Worm (Caenorhabditis elegans) whole organism, L4 larva: ENCODE measurements around the gene dsb-3.

Experiments
- F26F4.8 ChIP-seq: fragments of 200-800 bp; sonication (Bioruptor generic); conservative IDR thresholded peaks from 2 replicates; pipeline ENCODE4 v1.3.6; 2022; ENCODE audit warnings: missing genetic modification characterization, missing compliant biosample characterization
- F37D6.2 ChIP-seq: sonication (generic microtip); optimal IDR thresholded peaks from 2 replicates; lab custom pipeline; 2016; ENCODE audit warnings: mild to moderate bottlenecking, missing genetic modification characterization, missing compliant biosample characterization
- R02D3.7 ChIP-seq: fragments of 150-350 bp; sonication (generic microtip); optimal IDR thresholded peaks from 3 replicates; lab custom pipeline; 2014; ENCODE audit warnings: missing biosample characterization, missing genetic modification characterization
- T26A8.4 ChIP-seq: fragments of 200-800 bp; sonication (Bioruptor generic); IDR thresholded peaks from 2 replicates; pipeline ENCODE4 v1.3.6; 2022; ENCODE audit warnings: missing genetic modification characterization, missing compliant biosample characterization
- Y105C5A.15 ChIP-seq: fragments of 200-800 bp; sonication (Bioruptor generic); IDR thresholded peaks from 2 replicates; pipeline ENCODE4 v1.3.6; 2022; ENCODE audit warnings: missing genetic modification characterization, missing compliant biosample characterization
- Y48G9A.11 ChIP-seq: fragments of 200-800 bp; sonication (Bioruptor generic); IDR thresholded peaks from 2 replicates; pipeline ENCODE4 v1.3.6; 2022; ENCODE audit warnings: missing genetic modification reagents, missing genetic modification characterization, missing compliant biosample characterization
- aha-1 ChIP-seq: fragments of 150-350 bp; peaks from one replicate; lab custom pipeline; 2014; ENCODE audit warnings: missing biosample characterization, missing genetic modification characterization
- arid-1 ChIP-seq: fragments of 200-800 bp; sonication (Bioruptor generic); conservative IDR thresholded peaks from 2 replicates; pipeline ENCODE4 v1.3.6; 2022; ENCODE audit warnings: missing genetic modification reagents, missing genetic modification characterization, missing compliant biosample characterization
- attf-4 ChIP-seq: sonication (generic microtip); optimal IDR thresholded peaks from 3 replicates; lab custom pipeline; 2017; ENCODE audit warnings: missing biosample characterization, missing genetic modification characterization
- ceh-44 ChIP-seq: fragments of 200-800 bp; sonication (Bioruptor generic); IDR thresholded peaks from 2 replicates; pipeline ENCODE4 v1.3.6; 2022; ENCODE audit warnings: missing genetic modification reagents, missing genetic modification characterization, missing compliant biosample characterization
- ceh-62 ChIP-seq: sonication (generic microtip); optimal IDR thresholded peaks from 2 replicates; lab custom pipeline; 2017; ENCODE audit warnings: missing biosample characterization, missing genetic modification characterization
- ceh-82 ChIP-seq: sonication (generic microtip); optimal IDR thresholded peaks from 2 replicates; lab custom pipeline; 2017; ENCODE audit warnings: missing biosample characterization, missing genetic modification characterization
- ces-1 ChIP-seq: fragments of 150-350 bp; sonication (generic microtip); optimal IDR thresholded peaks from 4 replicates; lab custom pipeline; 2014; ENCODE audit warnings: missing biosample characterization, missing genetic modification reagents, missing genetic modification characterization
- daf-16 ChIP-seq, 3 experiments: sonication (generic microtip); optimal IDR thresholded peaks; 2 replicates each; lab custom pipeline; 2016 to 2017; ENCODE audit warnings: missing genetic modification characterization in 3 of 3, missing genetic modification reagents in 3 of 3, mild to moderate bottlenecking in 2 of 3, missing compliant biosample characterization in 2 of 3, missing biosample characterization in 1 of 3, moderate library complexity in 1 of 3
- daf-19 ChIP-seq: fragments of 200-800 bp; sonication (Bioruptor generic); conservative IDR thresholded peaks from 2 replicates; pipeline ENCODE4 v1.3.6; 2022; ENCODE audit warnings: missing genetic modification characterization, missing compliant biosample characterization
- daf-8 ChIP-seq: fragments of 200-800 bp; sonication (Bioruptor generic); IDR thresholded peaks from 2 replicates; pipeline ENCODE4 v1.3.6; 2022; ENCODE audit warnings: missing genetic modification characterization, missing compliant biosample characterization
- duxl-1 ChIP-seq: sonication (generic microtip); optimal IDR thresholded peaks from 2 replicates; lab custom pipeline; 2016; ENCODE audit warnings: mild to moderate bottlenecking, missing genetic modification characterization, moderate library complexity, missing compliant biosample characterization; ENCODE audit not compliant: poor library complexity
- dve-1 ChIP-seq: sonication (generic microtip); optimal IDR thresholded peaks from 2 replicates; lab custom pipeline; 2017; ENCODE audit warnings: antibody characterized with exemption, mild to moderate bottlenecking, missing genetic modification characterization, missing compliant biosample characterization; ENCODE audit not compliant: insufficient read depth
- egl-27 ChIP-seq: sonication (generic microtip); optimal IDR thresholded peaks from 3 replicates; lab custom pipeline; 2017; ENCODE audit warnings: missing biosample characterization, missing genetic modification reagents, missing genetic modification characterization
- egl-43 ChIP-seq: fragments of 200-800 bp; sonication (Bioruptor generic); IDR thresholded peaks from 2 replicates; pipeline ENCODE4 v1.3.6; 2022; ENCODE audit warnings: missing genetic modification reagents, missing genetic modification characterization, missing compliant biosample characterization
- fkh-10 ChIP-seq: fragments of 150-350 bp; optimal IDR thresholded peaks from 2 replicates; lab custom pipeline; 2014; ENCODE audit warnings: missing biosample characterization, missing genetic modification reagents, missing genetic modification characterization
- hif-1 ChIP-seq, 2 experiments: sonication (generic microtip); optimal IDR thresholded peaks; 2 replicates each; lab custom pipeline; 2016 to 2017; ENCODE audit warnings: missing compliant biosample characterization in 2 of 2, missing genetic modification characterization in 2 of 2, missing genetic modification reagents in 2 of 2, missing genotype in 2 of 2, mild to moderate bottlenecking in 1 of 2
- hlh-11 ChIP-seq: fragments of 200-800 bp; sonication (Bioruptor generic); optimal IDR thresholded peaks from 2 replicates; lab custom pipeline; 2018; ENCODE audit warnings: mild to moderate bottlenecking, missing genetic modification characterization, missing compliant biosample characterization
- hlh-30 ChIP-seq: sonication (generic microtip); optimal IDR thresholded peaks from 2 replicates; lab custom pipeline; 2017; ENCODE audit warnings: antibody characterized with exemption, mild to moderate bottlenecking, missing genetic modification characterization, missing compliant biosample characterization; ENCODE audit not compliant: insufficient read depth
- lin-38 ChIP-seq: fragments of 200-800 bp; sonication (Bioruptor generic); IDR thresholded peaks from 2 replicates; pipeline ENCODE4 v1.3.6; 2022; ENCODE audit warnings: missing genetic modification reagents, missing genetic modification characterization, missing compliant biosample characterization
- lir-3 ChIP-seq: sonication (generic microtip); optimal IDR thresholded peaks from 2 replicates; lab custom pipeline; 2016; ENCODE audit warnings: mild to moderate bottlenecking, missing genetic modification characterization, missing compliant biosample characterization
- mdt-29 ChIP-seq: fragments of 200-800 bp; sonication (Bioruptor generic); IDR thresholded peaks from 2 replicates; pipeline ENCODE4 v1.3.6; 2022; ENCODE audit warnings: missing genetic modification reagents, missing genetic modification characterization, missing compliant biosample characterization
- mep-1 ChIP-seq: fragments of 150-350 bp; sonication (generic microtip); optimal IDR thresholded peaks from 3 replicates; lab custom pipeline; 2014; ENCODE audit warnings: missing biosample characterization, missing genetic modification characterization
- mxl-2 ChIP-seq: fragments of 200-800 bp; sonication (Bioruptor generic); conservative IDR thresholded peaks from 2 replicates; pipeline ENCODE4 v1.3.6; 2022; ENCODE audit warnings: missing genetic modification reagents, missing genetic modification characterization, missing compliant biosample characterization
- nhr-10 ChIP-seq: fragments of 150-350 bp; optimal IDR thresholded peaks from 2 replicates; lab custom pipeline; 2014; ENCODE audit warnings: missing biosample characterization, missing genetic modification characterization
- nhr-102 ChIP-seq: sonication (generic microtip); optimal IDR thresholded peaks from 2 replicates; lab custom pipeline; 2016; ENCODE audit warnings: mild to moderate bottlenecking, missing genetic modification characterization, moderate library complexity, missing compliant biosample characterization
- nhr-11 ChIP-seq: fragments of 150-350 bp; optimal IDR thresholded peaks from 2 replicates; lab custom pipeline; 2014; ENCODE audit warnings: missing biosample characterization, missing genetic modification characterization
- nhr-237 ChIP-seq: sonication (generic microtip); optimal IDR thresholded peaks from 2 replicates; lab custom pipeline; 2017; ENCODE audit warnings: missing biosample characterization, missing genetic modification characterization
- nhr-25 ChIP-seq: sonication (generic microtip); optimal IDR thresholded peaks from 2 replicates; lab custom pipeline; 2017; ENCODE audit warnings: missing genetic modification characterization, mild to moderate bottlenecking, missing compliant biosample characterization, antibody characterized with exemption, moderate library complexity, borderline replicate concordance; ENCODE audit not compliant: insufficient read depth
- nhr-6 ChIP-seq: fragments of 150-350 bp; optimal IDR thresholded peaks from 2 replicates; lab custom pipeline; 2014; ENCODE audit warnings: missing biosample characterization, missing genetic modification characterization
- rbr-2 ChIP-seq: sonication (generic microtip); optimal IDR thresholded peaks from 2 replicates; lab custom pipeline; 2016; ENCODE audit warnings: missing genotype, missing genetic modification characterization, missing compliant biosample characterization
- saeg-2 ChIP-seq: fragments of 200-800 bp; sonication (Bioruptor generic); IDR thresholded peaks from 2 replicates; pipeline ENCODE4 v1.3.6; 2022; ENCODE audit warnings: missing genetic modification reagents, missing genetic modification characterization, missing compliant biosample characterization
- sdz-12 ChIP-seq: fragments of 200-800 bp; sonication (Bioruptor generic); optimal IDR thresholded peaks from 2 replicates; lab custom pipeline; 2018; ENCODE audit warnings: mild to moderate bottlenecking, missing genetic modification characterization, missing compliant biosample characterization
- set-16 ChIP-seq: fragments of 200-800 bp; sonication (Bioruptor generic); IDR thresholded peaks from 2 replicates; pipeline ENCODE4 v1.3.6; 2022; ENCODE audit warnings: missing genetic modification reagents, missing genetic modification characterization, missing compliant biosample characterization
- snpc-4 ChIP-seq: fragments of 150-350 bp; optimal IDR thresholded peaks from 2 replicates; lab custom pipeline; 2014; ENCODE audit warnings: missing biosample characterization, missing genetic modification characterization
- spr-3 ChIP-seq: fragments of 200-800 bp; sonication (Bioruptor generic); optimal IDR thresholded peaks from 2 replicates; lab custom pipeline; 2018; ENCODE audit warnings: mild to moderate bottlenecking, missing genetic modification characterization, missing compliant biosample characterization
- unc-130 ChIP-seq: sonication (generic microtip); optimal IDR thresholded peaks from 2 replicates; lab custom pipeline; 2016; ENCODE audit warnings: missing genetic modification reagents, missing genetic modification characterization, missing compliant biosample characterization
- vab-7 ChIP-seq: fragments of 200-800 bp; sonication (Bioruptor generic); IDR thresholded peaks from 2 replicates; pipeline ENCODE4 v1.3.6; 2022; ENCODE audit warnings: missing genetic modification reagents, missing genetic modification characterization, missing compliant biosample characterization
- zfp-2 ChIP-seq: sonication (generic microtip); optimal IDR thresholded peaks from 2 replicates; lab custom pipeline; 2016; ENCODE audit warnings: mild to moderate bottlenecking, missing genetic modification characterization, missing compliant biosample characterization
- ztf-11 ChIP-seq: fragments of 150-350 bp; optimal IDR thresholded peaks from 2 replicates; lab custom pipeline; 2014; ENCODE audit warnings: missing biosample characterization, missing genetic modification characterization

dsb-3 gene

DNA sequence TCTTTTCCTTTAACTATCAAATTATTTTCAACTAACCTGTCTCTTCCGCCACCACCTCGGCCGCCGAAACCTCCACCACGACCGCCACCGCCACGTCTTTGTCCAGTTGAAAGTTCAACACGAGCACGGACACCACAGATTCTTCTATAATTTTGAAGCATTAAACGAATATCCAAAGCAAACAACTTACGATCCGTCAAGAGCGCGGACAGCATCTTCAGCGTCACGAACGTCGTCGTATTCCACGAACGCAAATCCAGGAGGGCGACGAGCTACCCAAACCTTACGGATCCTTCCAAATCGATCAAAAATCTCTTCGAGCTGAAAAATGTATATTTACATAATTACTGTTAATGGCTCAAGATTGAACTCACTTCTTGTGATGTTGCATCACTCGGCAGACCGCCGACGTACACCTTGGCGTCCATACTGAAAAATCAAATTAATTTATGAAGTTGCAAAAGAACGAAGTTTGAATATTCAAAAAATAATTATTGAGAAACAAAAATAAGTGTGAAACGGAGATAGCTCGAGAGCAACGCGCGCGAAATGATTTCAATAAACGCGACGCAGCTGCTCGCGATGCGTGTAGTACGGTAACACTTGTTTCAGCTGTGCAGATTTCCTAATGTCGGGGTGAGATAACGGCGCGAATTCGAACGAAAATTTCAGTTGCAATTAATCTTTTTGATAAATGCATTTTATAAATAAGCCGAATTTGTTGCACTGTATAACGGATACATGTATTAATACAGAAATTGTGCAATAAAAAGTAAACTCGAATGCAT is 31.6 kb upstream of the dsb-3 start, which contains the start of gene rsp-6 (continued):
- TF ChIP-seq daf-19 (GFP tag; lab: Robert Waterston, UW) = no peak
- TF ChIP-seq zfp-2 = peak; percentile 16
- TF ChIP-seq attf-4 (tag; lab: Kevin White, UChicago) = no peak
- TF ChIP-seq mdt-29 (GFP tag; lab: Robert Waterston, UW) = no peak
- TF ChIP-seq arid-1 = peak; percentile 69
- 0 out of 2 replicates have a peak, but pooled peaks have one; percentile 51 for TF ChIP-seq Y105C5A.15 (GFP tag; lab: Robert Waterston, UW)
- TF ChIP-seq hlh-30 (tag; lab: Kevin White, UChicago) = peak; percentile 84
- TF ChIP-seq F26F4.8 (GFP tag; lab: Robert Waterston, UW) = no peak
- TF ChIP-seq saeg-2 (GFP tag; lab: Robert Waterston, UW) = no peak
- no peak for TF ChIP-seq R02D3.7
- TF ChIP-seq sdz-12 (GFP tag; lab: Kevin White, UChicago) = no peak
- no peak for TF ChIP-seq ceh-82 (tag; lab: Kevin White, UChicago)
- TF ChIP-seq nhr-10 (tag; lab: Kevin White, UChicago) = no peak
- peak; percentile 81 for TF ChIP-seq nhr-6 (tag; lab: Kevin White, UChicago)
- TF ChIP-seq ces-1 (GFP tag; lab: Kevin White, UChicago) = no peak
- TF ChIP-seq mxl-2 (GFP tag; lab: Robert Waterston, UW) = no peak
- peak; percentile 58; the same call in 1 of the 2 replicates for TF ChIP-seq vab-7

ce11 chrIV:7790151-7790691 is 30.8 kb upstream of the dsb-3 start:
- TF ChIP-seq egl-43 (GFP tag; lab: Robert Waterston, UW) (peak; percentile 3; the same call in 1 of the 2 replicates), nhr-11 (no peak), set-16 (0 out of 2 replicates have a peak, but pooled peaks have one; percentile 12), aha-1 (tag; lab: Kevin White, UChicago) (peak; percentile 59)

DNA sequence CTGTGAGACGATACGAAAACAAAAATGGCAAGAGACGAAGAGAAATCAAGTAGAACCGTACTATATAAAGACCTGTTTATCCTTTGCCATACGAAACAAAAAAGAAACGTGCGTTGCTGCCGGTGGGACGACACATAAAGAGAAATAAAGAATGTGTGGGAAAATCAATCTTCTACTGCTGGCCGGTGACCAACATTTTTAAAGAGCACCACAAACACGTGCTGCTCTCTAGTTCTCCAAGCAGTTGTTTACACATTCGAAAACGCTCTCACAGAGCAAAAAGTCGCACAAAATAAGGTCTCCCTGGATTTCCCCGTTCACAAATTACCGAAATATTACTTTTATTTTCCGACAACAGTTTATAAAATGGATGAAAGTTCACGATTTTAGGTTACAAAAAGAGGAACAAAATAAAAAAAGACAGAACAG is 30.1 kb upstream of the dsb-3 start, which contains the start of gene imp-3:
Gene imp-3, minus strand, starts transcription at position 93 of the 429 bp plus-strand sequence.
- TF ChIP-seq hlh-11 (tag; lab: Kevin White, UChicago) (peak; percentile 67), snpc-4 (tag; lab: Kevin White, UChicago) (no peak), lin-38 (GFP tag; lab: Robert Waterston, UW) (peak; percentile 77), daf-16 (GFP tag; optimal IDR thresholded peaks at IDR 0.05; lab: Kevin White, UChicago) (peak; percentile 28 to 60), daf-16 (tag; optimal IDR thresholded peaks at IDR 0.05; lab: Kevin White, UChicago) (peak; percentile 88), fkh-10 (GFP tag; lab: Kevin White, UChicago) (no peak), mep-1 (tag; lab: Kevin White, UChicago) (peak; percentile 77), dve-1 (tag; lab: Kevin White, UChicago) (peak; percentile 62), nhr-11 (no peak), F37D6.2 (tag; lab: Kevin White, UChicago) (no peak), ztf-11 (tag; lab: Kevin White, UChicago) (no peak), saeg-2 (GFP tag; lab: Robert Waterston, UW) (no peak), nhr-237 (tag; lab: Kevin White, UChicago) (no peak), nhr-25 (tag; lab: Kevin White, UChicago) (no peak), unc-130 (GFP tag; lab: Kevin White, UChicago) (no peak), rbr-2 (peak; percentile 64), duxl-1 (no peak), nhr-102 (peak; percentile 35), Y48G9A.11 (GFP tag; lab: Robert Waterston, UW) (peak; percentile 64), ceh-62 (no peak), ceh-44 (GFP tag; lab: Robert Waterston, UW) (no peak), egl-27 (tag; lab: Kevin White, UChicago) (no peak), daf-8 (GFP tag; lab: Robert Waterston, UW) (no peak), egl-43 (GFP tag; lab: Robert Waterston, UW) (0 out of 2 replicates have a peak, but pooled peaks have one; percentile 27), spr-3 (GFP tag; lab: Kevin White, UChicago) (peak; percentile 11), F26F4.8 (GFP tag; lab: Robert Waterston, UW) (no peak), T26A8.4 (GFP tag; lab: Robert Waterston, UW) (peak; percentile 69), nhr-6 (tag; lab: Kevin White, UChicago) (peak; percentile 21), hif-1 (tag; optimal IDR thresholded peaks at IDR 0.05; lab: Kevin White, UChicago) (peak in 1 of 2 experiments; percentile 53), lir-3 (tag; lab: Kevin White, UChicago) (no peak)
